Fruit fly (Drosophila melanogaster) whole organism, embryonic: ENCODE measurements around the gene simj.

Source experiments
- Atf-2 ChIP-seq: fragments of 200-800 bp; sonication (Bioruptor generic); optimal IDR thresholded peaks from 2 replicates; lab custom pipeline; 2016; ENCODE audit warnings: missing biosample characterization, missing genetic modification characterization
- B-H2 ChIP-seq: fragments of 200-800 bp; sonication (Bioruptor generic); optimal IDR thresholded peaks from 2 replicates; lab custom pipeline; 2018; ENCODE audit warnings: missing biosample characterization, mild to moderate bottlenecking, missing genetic modification characterization
- Blimp-1 ChIP-seq: fragments of 200-800 bp; sonication (Bioruptor generic); optimal IDR thresholded peaks from 3 replicates; lab custom pipeline; 2018; ENCODE audit warnings: missing biosample characterization, missing genetic modification characterization, mild to moderate bottlenecking, moderate library complexity, missing genetic modification reagents
- CG11456 ChIP-seq: fragments of 200-800 bp; sonication (Bioruptor generic); IDR thresholded peaks from 3 replicates; pipeline ENCODE4 v1.3.6; 2022; ENCODE audit warnings: missing biosample characterization, missing genetic modification characterization
- CG11504 ChIP-seq: fragments of 200-800 bp; sonication (Bioruptor generic); optimal IDR thresholded peaks from 3 replicates; lab custom pipeline; 2019; ENCODE audit warnings: missing biosample characterization, mild to moderate bottlenecking, missing genetic modification characterization, moderate library complexity
- CG12391 ChIP-seq: fragments of 200-800 bp; sonication (Bioruptor generic); optimal IDR thresholded peaks from 3 replicates; lab custom pipeline; 2018; ENCODE audit warnings: missing biosample characterization, mild to moderate bottlenecking, missing genetic modification characterization, moderate library complexity
- CG13123 ChIP-seq: fragments of 200-800 bp; sonication (Bioruptor generic); optimal IDR thresholded peaks from 2 replicates; lab custom pipeline; 2016; ENCODE audit warnings: missing biosample characterization, missing genetic modification characterization
- CG13296 ChIP-seq: fragments of 200-800 bp; sonication (Bioruptor generic); optimal IDR thresholded peaks from 3 replicates; lab custom pipeline; 2018; ENCODE audit warnings: missing biosample characterization, mild to moderate bottlenecking, missing genetic modification characterization
- CG14014 ChIP-seq: fragments of 200-800 bp; sonication (Bioruptor generic); IDR thresholded peaks from 2 replicates; pipeline ENCODE4 v1.3.6; 2022; ENCODE audit warnings: missing biosample characterization, missing genetic modification characterization
- CG14441 ChIP-seq: fragments of 200-800 bp; sonication (Bioruptor generic); IDR thresholded peaks from 2 replicates; pipeline ENCODE4 v1.3.6; 2022; ENCODE audit warnings: missing biosample characterization, missing genetic modification characterization
- CG17385 ChIP-seq: fragments of 200-800 bp; sonication (Bioruptor generic); optimal IDR thresholded peaks from 3 replicates; lab custom pipeline; 2018; ENCODE audit warnings: missing biosample characterization, mild to moderate bottlenecking, missing genetic modification characterization
- CG2678 ChIP-seq: fragments of 200-800 bp; sonication (Bioruptor generic); optimal IDR thresholded peaks from 3 replicates; lab custom pipeline; 2019; ENCODE audit warnings: missing biosample characterization, mild to moderate bottlenecking, missing genetic modification characterization, moderate library complexity
- CG31365 ChIP-seq: fragments of 200-800 bp; sonication (Bioruptor generic); optimal IDR thresholded peaks from 2 replicates; lab custom pipeline; 2018; ENCODE audit warnings: missing biosample characterization, mild to moderate bottlenecking, missing genetic modification characterization
- CG34376 ChIP-seq: fragments of 200-800 bp; sonication (Bioruptor generic); optimal IDR thresholded peaks from 2 replicates; lab custom pipeline; 2018; ENCODE audit warnings: missing biosample characterization, mild to moderate bottlenecking, missing genetic modification characterization
- CG5180 ChIP-seq: fragments of 200-800 bp; sonication (Bioruptor generic); optimal IDR thresholded peaks from 3 replicates; lab custom pipeline; 2017; ENCODE audit warnings: missing biosample characterization, missing genetic modification characterization, mild to moderate bottlenecking, moderate library complexity, missing genetic modification reagents
- CG6175 ChIP-seq: fragments of 200-800 bp; sonication (Bioruptor generic); IDR thresholded peaks from 3 replicates; pipeline ENCODE4 v1.3.6; 2022; ENCODE audit warnings: missing biosample characterization, missing genetic modification characterization
- CG6254 ChIP-seq: fragments of 200-800 bp; sonication (Bioruptor generic); optimal IDR thresholded peaks from 3 replicates; lab custom pipeline; 2017; ENCODE audit warnings: mild to moderate bottlenecking, missing biosample characterization, missing genetic modification reagents, missing genetic modification characterization
- CG6765 ChIP-seq: fragments of 200-800 bp; sonication (Bioruptor generic); optimal IDR thresholded peaks from 3 replicates; lab custom pipeline; 2017; ENCODE audit warnings: missing biosample characterization, mild to moderate bottlenecking, missing genetic modification characterization
- CG6813 ChIP-seq: fragments of 200-800 bp; sonication (Bioruptor generic); optimal IDR thresholded peaks from 2 replicates; lab custom pipeline; 2017; ENCODE audit warnings: missing biosample characterization, missing genetic modification characterization, mild to moderate bottlenecking, moderate library complexity, missing genetic modification reagents
- CG7372 ChIP-seq: fragments of 200-800 bp; sonication (Bioruptor generic); IDR thresholded peaks from 2 replicates; pipeline ENCODE4 v1.3.6; 2022; ENCODE audit warnings: missing biosample characterization, missing genetic modification characterization
- CG7839 ChIP-seq: fragments of 200-800 bp; sonication (Bioruptor generic); optimal IDR thresholded peaks from 3 replicates; lab custom pipeline; 2018; ENCODE audit warnings: missing biosample characterization, mild to moderate bottlenecking, missing genetic modification characterization, moderate library complexity
- CG9215 ChIP-seq: fragments of 200-800 bp; sonication (Bioruptor generic); IDR thresholded peaks from 2 replicates; pipeline ENCODE4 v1.3.6; 2022; ENCODE audit warnings: missing biosample characterization, missing genetic modification characterization
- CTCF ChIP-seq: fragments of 200-800 bp; sonication (Bioruptor generic); optimal IDR thresholded peaks from 2 replicates; lab custom pipeline; 2017; ENCODE audit warnings: missing biosample characterization, mild to moderate bottlenecking, missing genetic modification characterization, moderate library complexity
- H2.0 ChIP-seq: fragments of 200-800 bp; sonication (Bioruptor generic); IDR thresholded peaks from 2 replicates; pipeline ENCODE4 v1.3.6; 2022; ENCODE audit warnings: missing biosample characterization, missing genetic modification characterization
- Hsf ChIP-seq: fragments of 200-800 bp; sonication (Bioruptor generic); optimal IDR thresholded peaks from 3 replicates; lab custom pipeline; 2016; ENCODE audit warnings: missing biosample characterization, missing genetic modification characterization
- Kr ChIP-seq: fragments of 200-800 bp; sonication (Bioruptor generic); optimal IDR thresholded peaks from 2 replicates; lab custom pipeline; 2017; ENCODE audit warnings: missing biosample characterization, mild to moderate bottlenecking, missing genetic modification characterization
- Pdp1 ChIP-seq, 2 experiments: fragments of 200-800 bp; sonication (Bioruptor generic); optimal IDR thresholded peaks; 3 replicates each; lab custom pipeline; 2016; ENCODE audit warnings: missing biosample characterization in 2 of 2, missing genetic modification characterization in 2 of 2, mild to moderate bottlenecking in 1 of 2, moderate library complexity in 1 of 2
- Side ChIP-seq: fragments of 200-800 bp; sonication (Bioruptor generic); optimal IDR thresholded peaks from 2 replicates; lab custom pipeline; 2016; ENCODE audit warnings: missing biosample characterization, missing genetic modification characterization
- Spps ChIP-seq: fragments of 200-800 bp; sonication (Bioruptor generic); optimal IDR thresholded peaks from 2 replicates; lab custom pipeline; 2018; ENCODE audit warnings: missing biosample characterization, mild to moderate bottlenecking, missing genetic modification characterization
- Sry-δ ChIP-seq: fragments of 200-800 bp; sonication (Bioruptor generic); optimal IDR thresholded peaks from 2 replicates; lab custom pipeline; 2016; ENCODE audit warnings: missing biosample characterization, missing genetic modification characterization
- bcd ChIP-seq: fragments of 200-800 bp; sonication (Bioruptor generic); optimal IDR thresholded peaks from 2 replicates; lab custom pipeline; 2017; ENCODE audit warnings: missing biosample characterization, mild to moderate bottlenecking, missing genetic modification characterization
- caup ChIP-seq: fragments of 200-800 bp; sonication (Bioruptor generic); optimal IDR thresholded peaks from 3 replicates; lab custom pipeline; 2017; ENCODE audit warnings: missing biosample characterization, mild to moderate bottlenecking, missing genetic modification characterization, moderate library complexity; ENCODE audit not compliant: severe bottlenecking
- dmrt99B ChIP-seq: fragments of 200-800 bp; sonication (Bioruptor generic); optimal IDR thresholded peaks from 2 replicates; lab custom pipeline; 2018; ENCODE audit warnings: missing biosample characterization, mild to moderate bottlenecking, missing genetic modification characterization, moderate library complexity
- fd3F ChIP-seq: fragments of 200-800 bp; sonication (Bioruptor generic); optimal IDR thresholded peaks from 2 replicates; lab custom pipeline; 2018; ENCODE audit warnings: missing biosample characterization, mild to moderate bottlenecking, missing genetic modification characterization, moderate library complexity
- gem ChIP-seq: fragments of 200-800 bp; sonication (Bioruptor generic); optimal IDR thresholded peaks from 2 replicates; lab custom pipeline; 2019; ENCODE audit warnings: missing biosample characterization, mild to moderate bottlenecking, missing genetic modification characterization, moderate library complexity
- gfzf ChIP-seq: fragments of 200-800 bp; sonication (Bioruptor generic); optimal IDR thresholded peaks from 2 replicates; lab custom pipeline; 2016; ENCODE audit warnings: missing biosample characterization, mild to moderate bottlenecking, missing genetic modification characterization, moderate library complexity
- gro ChIP-seq: fragments of 200-800 bp; sonication (Bioruptor generic); optimal IDR thresholded peaks from 2 replicates; lab custom pipeline; 2016; ENCODE audit warnings: missing biosample characterization, missing genetic modification characterization
- ind ChIP-seq: fragments of 200-800 bp; sonication (Bioruptor generic); optimal IDR thresholded peaks from 3 replicates; lab custom pipeline; 2016; ENCODE audit warnings: missing biosample characterization, missing genetic modification characterization
- mam ChIP-seq: fragments of 200-800 bp; sonication (Bioruptor generic); optimal IDR thresholded peaks from 3 replicates; lab custom pipeline; 2016; ENCODE audit warnings: missing biosample characterization, missing genetic modification characterization
- nerfin-1 ChIP-seq: fragments of 200-800 bp; sonication (Bioruptor generic); optimal IDR thresholded peaks from 3 replicates; lab custom pipeline; 2019; ENCODE audit warnings: missing biosample characterization, mild to moderate bottlenecking, missing genetic modification characterization, moderate library complexity
- prd ChIP-seq, 3 experiments: fragments of >200 bp in 2 of 3; fragments of 200-800 bp in 1 of 3; sonication (Bioruptor generic) in 1 of 3; optimal IDR thresholded peaks in 2 of 3; IDR thresholded peaks in 1 of 3; 2 replicates in 2 of 3; 3 replicates in 1 of 3; pipeline versions ENCODE4 v1.3.6 to Lab custom; 2017 to 2022; ENCODE audit warnings: missing biosample characterization in 1 of 3, missing genetic modification characterization in 1 of 3
- pzg ChIP-seq: fragments of 200-800 bp; sonication (Bioruptor generic); optimal IDR thresholded peaks from 3 replicates; lab custom pipeline; 2018; ENCODE audit warnings: missing biosample characterization, mild to moderate bottlenecking, missing genetic modification characterization, moderate library complexity
- row ChIP-seq: fragments of 200-800 bp; sonication (Bioruptor generic); IDR thresholded peaks from 3 replicates; pipeline ENCODE4 v1.3.6; 2022; ENCODE audit warnings: missing biosample characterization, missing genetic modification characterization
- salm ChIP-seq: fragments of 200-800 bp; sonication (Bioruptor generic); optimal IDR thresholded peaks from 2 replicates; lab custom pipeline; 2018; ENCODE audit warnings: missing biosample characterization, mild to moderate bottlenecking, missing genetic modification characterization
- sens ChIP-seq: fragments of 200-800 bp; sonication (Bioruptor generic); peaks from one replicate; lab custom pipeline; 2016; ENCODE audit warnings: missing biosample characterization, missing genetic modification characterization
- sisA ChIP-seq: fragments of 200-800 bp; sonication (Bioruptor generic); IDR thresholded peaks from 2 replicates; pipeline ENCODE4 v1.3.6; 2022; ENCODE audit warnings: missing biosample characterization, missing genetic modification characterization
- slbo ChIP-seq: fragments of 200-800 bp; sonication (Bioruptor generic); IDR thresholded peaks from 2 replicates; pipeline ENCODE4 v1.3.6; 2022; ENCODE audit warnings: missing biosample characterization, missing genetic modification characterization
- tio ChIP-seq: fragments of 200-800 bp; sonication (Bioruptor generic); optimal IDR thresholded peaks from 2 replicates; lab custom pipeline; 2017; ENCODE audit warnings: missing biosample characterization, missing genetic modification characterization, inconsistent platforms
- unpg ChIP-seq: fragments of 200-800 bp; sonication (Bioruptor generic); optimal IDR thresholded peaks from 3 replicates; lab custom pipeline; 2018; ENCODE audit warnings: missing biosample characterization, mild to moderate bottlenecking, missing genetic modification characterization, moderate library complexity
- zen ChIP-seq: fragments of 200-800 bp; sonication (Bioruptor generic); optimal IDR thresholded peaks from 3 replicates; lab custom pipeline; 2018; ENCODE audit warnings: missing biosample characterization, mild to moderate bottlenecking, missing genetic modification characterization, moderate library complexity

The simj gene

dm6 chr3L:10679711-10680154 lies 15.2 kb downstream of the simj start (continued):
- TF ChIP-seq row (GFP tag; lab: Robert Waterston, UW) = 0 out of 3 replicates have a peak, but pooled peaks have one; percentile 13
- TF ChIP-seq mam (GFP tag; lab: Kevin White, UChicago) = peak; percentile 18
- 0 out of 3 replicates have a peak, but pooled peaks have one; percentile 9 for TF ChIP-seq CG11456 (GFP tag; lab: Robert Waterston, UW)
- TF ChIP-seq CG14014 = 0 out of 2 replicates have a peak, but pooled peaks have one; percentile 6
- TF ChIP-seq salm = peak; percentile 21
- TF ChIP-seq CG7372 = no peak
- peak in 1 of 2 experiments; percentile 5 for TF ChIP-seq Pdp1 (GFP tag; optimal IDR thresholded peaks at IDR 0.05; lab: Kevin White, UChicago)
- TF ChIP-seq CG6765 = peak; percentile 66
- no peak for TF ChIP-seq CG13123
- TF ChIP-seq dmrt99B (tag; lab: Kevin White, UChicago) = no peak
- peak; percentile 0 for TF ChIP-seq nerfin-1 (tag; lab: Kevin White, UChicago)
- TF ChIP-seq fd3F = peak; percentile 40
- TF ChIP-seq bcd (GFP tag; lab: Kevin White, UChicago) = peak; percentile 7
- peak; percentile 38 for TF ChIP-seq Blimp-1 (GFP tag; lab: Kevin White, UChicago)
- TF ChIP-seq slbo (GFP tag; lab: Robert Waterston, UW) = 0 out of 2 replicates have a peak, but pooled peaks have one; percentile 12
- TF ChIP-seq CG17385 (GFP tag; lab: Kevin White, UChicago) = peak; percentile 61
- TF ChIP-seq Kr = no peak
- peak; percentile 53 for TF ChIP-seq CG6813 (GFP tag; lab: Kevin White, UChicago)
- TF ChIP-seq zen (tag; lab: Kevin White, UChicago) = no peak
- TF ChIP-seq gfzf = no peak
- TF ChIP-seq CG13296 = peak; percentile 60
- TF ChIP-seq Side (GFP tag; lab: Kevin White, UChicago) = no peak
- no peak for TF ChIP-seq CG31365 (tag; lab: Kevin White, UChicago)
- no peak for TF ChIP-seq CG6254
- TF ChIP-seq pzg (GFP tag; lab: Kevin White, UChicago) = no peak
- TF ChIP-seq Atf-2 (GFP tag; lab: Kevin White, UChicago) = peak; percentile 3
- TF ChIP-seq caup (GFP tag; lab: Kevin White, UChicago) = no peak
- peak; percentile 40; the same call in 1 of the 2 replicates for TF ChIP-seq CG14441 (GFP tag; lab: Robert Waterston, UW)
- TF ChIP-seq sisA (GFP tag; lab: Robert Waterston, UW) = no peak
- TF ChIP-seq gem (tag; lab: Kevin White, UChicago) = peak; percentile 46
- TF ChIP-seq Sry-δ = no peak
- TF ChIP-seq CG11504 (tag; lab: Kevin White, UChicago) = peak; percentile 18
- TF ChIP-seq CG12391 (tag; lab: Kevin White, UChicago) = peak; percentile 7
- no peak for TF ChIP-seq sens
- TF ChIP-seq CG7839 = peak; percentile 17
- TF ChIP-seq Hsf (GFP tag; lab: Kevin White, UChicago) = peak; percentile 29
- peak; percentile 0 for TF ChIP-seq gro (GFP tag; lab: Kevin White, UChicago)
- TF ChIP-seq CG9215 (GFP tag; lab: Robert Waterston, UW) = no peak
- TF ChIP-seq prd (optimal IDR thresholded peaks at IDR 0.05; lab: Kevin White, UChicago) = no peak
- 0 out of 3 replicates have a peak, but pooled peaks have one; percentile 12 for TF ChIP-seq prd (GFP tag; IDR thresholded peaks at IDR 0.05; lab: Robert Waterston, UW)
- TF ChIP-seq B-H2 (GFP tag; lab: Kevin White, UChicago) = peak; percentile 21
- no peak for TF ChIP-seq tio (GFP tag; lab: Kevin White, UChicago)
- TF ChIP-seq ind (GFP tag; lab: Kevin White, UChicago) = no peak
- TF ChIP-seq Spps (tag; lab: Kevin White, UChicago) = no peak
- peak; percentile 51 for TF ChIP-seq CG2678 (tag; lab: Kevin White, UChicago)
- no peak for TF ChIP-seq CG6175 (GFP tag; lab: Robert Waterston, UW)
- no peak for TF ChIP-seq H2.0
- TF ChIP-seq CTCF (GFP tag; lab: Kevin White, UChicago) = no peak
- TF ChIP-seq unpg (GFP tag; lab: Kevin White, UChicago) = peak; percentile 18
- TF ChIP-seq CG34376 = peak; percentile 9
- TF ChIP-seq CG5180 = peak; percentile 22
